Worm (Caenorhabditis elegans): ENCODE data around the gene F16B4.5.

DNA sequence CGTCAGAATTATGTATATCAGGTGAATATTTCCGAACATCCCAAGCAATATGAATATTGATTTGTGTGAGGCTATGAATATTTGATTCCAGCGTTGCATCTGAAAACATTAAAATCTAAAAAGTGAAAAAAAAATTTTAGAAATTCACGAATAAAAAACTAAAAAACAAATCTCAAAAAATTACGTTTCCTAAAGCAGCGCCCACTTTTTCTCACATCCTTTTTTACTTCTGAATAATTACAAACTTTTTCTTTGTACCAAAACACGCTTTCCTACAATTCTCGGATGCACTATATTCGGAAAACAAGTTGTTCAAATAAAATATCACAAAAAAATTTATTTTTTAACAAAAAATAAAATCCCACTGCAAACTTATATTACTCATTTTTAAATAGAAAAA is 35.2 kb upstream of the F16B4.5 start, which contains the start of gene srsx-8:
- TF ChIP-seq him-1 (tag; optimal IDR thresholded peaks at IDR 0.05) (no peak), W03F9.2 (tag; optimal IDR thresholded peaks at IDR 0.05) (no peak)

Data from whole organism, L4/young adult.